Worm (Caenorhabditis elegans): ENCODE measurements around the gene K08C7.4.

Gene K08C7.4

ce11 chrIV:10697022-10697979 lies 17.0 kb upstream of the K08C7.4 start, which contains the start of gene allo-1 (continued):
- TF ChIP-seq fkh-4 (tag; optimal IDR thresholded peaks at IDR 0.05; ENCODE audit: borderline replicate concordance) (no peak), ceh-90 (tag; optimal IDR thresholded peaks at IDR 0.05) (no peak), ceh-63 (GFP tag; optimal IDR thresholded peaks at IDR 0.05) (no peak), nhr-237 (tag; optimal IDR thresholded peaks at IDR 0.05) (no peak), elt-3 (tag; optimal IDR thresholded peaks at IDR 0.05) (peak in 2 of 6 experiments; percentile 46 to 77), fkh-8 (tag; optimal IDR thresholded peaks at IDR 0.05) (peak; percentile 68), fos-1 (tag; optimal IDR thresholded peaks at IDR 0.05) (peak; percentile 84), unc-98 (GFP tag; IDR thresholded peaks at IDR 0.05) (0 out of 2 replicates have a peak, but pooled peaks have one; percentile 32), tbx-2 (tag; optimal IDR thresholded peaks at IDR 0.05) (peak; percentile 33), irx-1 (tag; optimal IDR thresholded peaks at IDR 0.05) (peak; percentile 22), aha-1 (tag; optimal IDR thresholded peaks at IDR 0.05) (no peak), jun-1 (tag; optimal IDR thresholded peaks at IDR 0.05) (peak; percentile 84), skn-1 (tag; optimal IDR thresholded peaks at IDR 0.05) (peak; percentile 71), dsc-1 (tag; optimal IDR thresholded peaks at IDR 0.05) (no peak), ets-5 (GFP tag; IDR thresholded peaks at IDR 0.05) (no peak), lir-3 (tag; optimal IDR thresholded peaks at IDR 0.05; ENCODE audit: poor library complexity) (peak; percentile 40), snu-23 (GFP tag; optimal IDR thresholded peaks at IDR 0.05) (peak; percentile 75), C16A3.4 (tag; optimal IDR thresholded peaks at IDR 0.05) (peak; percentile 72), rnt-1 (tag; optimal IDR thresholded peaks at IDR 0.05) (peak; percentile 80), mab-9 (GFP tag; IDR thresholded peaks at IDR 0.05) (no peak), C04F5.9 (tag; optimal IDR thresholded peaks at IDR 0.05) (no peak), hlh-17 (GFP tag; optimal IDR thresholded peaks at IDR 0.05; ENCODE audit: borderline replicate concordance) (no peak), efl-1 (optimal IDR thresholded peaks at IDR 0.05) (peak; percentile 65 to 90), efl-1 (GFP tag; optimal IDR thresholded peaks at IDR 0.05 in 1 of 2) (peak; percentile 90 to 99), lsy-2 (tag; optimal IDR thresholded peaks at IDR 0.05) (peak; percentile 66 to 86), hpl-2 (GFP tag; optimal IDR thresholded peaks at IDR 0.05) (peak; percentile 52), blmp-1 (tag; optimal IDR thresholded peaks at IDR 0.05) (no peak), nhr-90 (tag; optimal IDR thresholded peaks at IDR 0.05; ENCODE audit: poor library complexity) (peak; percentile 30), egl-13 (tag; optimal IDR thresholded peaks at IDR 0.05) (no peak), nhr-71 (tag; optimal IDR thresholded peaks at IDR 0.05) (peak; percentile 87), nhr-76 (tag; optimal IDR thresholded peaks at IDR 0.05) (no peak), lin-15B (tag; optimal IDR thresholded peaks at IDR 0.05) (no peak), fkh-10 (GFP tag; optimal IDR thresholded peaks at IDR 0.05) (no peak), swsn-7 (tag; optimal IDR thresholded peaks at IDR 0.05) (peak; percentile 44), elt-2 (tag; optimal IDR thresholded peaks at IDR 0.05) (peak; percentile 32), dpl-1 (GFP tag; optimal IDR thresholded peaks at IDR 0.05) (peak; percentile 82 to 88 (median 85)), nhr-77 (tag; optimal IDR thresholded peaks at IDR 0.05) (peak; percentile 32), Y116A8C.19 (tag; optimal IDR thresholded peaks at IDR 0.05; ENCODE audit: borderline replicate concordance) (no peak), ceh-82 (tag; optimal IDR thresholded peaks at IDR 0.05) (peak in 1 of 3 experiments; percentile 77), sup-37 (GFP tag; optimal IDR thresholded peaks at IDR 0.05) (no peak), zag-1 (tag; optimal IDR thresholded peaks at IDR 0.05) (no peak), mdl-1 (tag; optimal IDR thresholded peaks at IDR 0.05) (peak in 1 of 2 experiments; percentile 83), unc-30 (tag; optimal IDR thresholded peaks at IDR 0.05) (no peak), isw-1 (GFP tag; IDR thresholded peaks at IDR 0.05) (peak; percentile 7; the same call in 1 of the 2 replicates), nhr-85 (tag) (peak; percentile 94), lin-35 (GFP tag; optimal IDR thresholded peaks at IDR 0.05) (peak; percentile 79 to 90), lin-39 (tag; optimal IDR thresholded peaks at IDR 0.05) (no peak), xbp-1 (tag; optimal IDR thresholded peaks at IDR 0.05) (peak; percentile 46), grh-1 (GFP tag; IDR thresholded peaks at IDR 0.05) (peak; percentile 37), pag-3 (tag; optimal IDR thresholded peaks at IDR 0.05; ENCODE audit: borderline replicate concordance, insufficient read depth) (peak; percentile 48)

Measured in whole organism, L1 larva.